Fruit fly (Drosophila melanogaster): ENCODE data around the gene Cyp6d5.

Gene Cyp6d5

DNA sequence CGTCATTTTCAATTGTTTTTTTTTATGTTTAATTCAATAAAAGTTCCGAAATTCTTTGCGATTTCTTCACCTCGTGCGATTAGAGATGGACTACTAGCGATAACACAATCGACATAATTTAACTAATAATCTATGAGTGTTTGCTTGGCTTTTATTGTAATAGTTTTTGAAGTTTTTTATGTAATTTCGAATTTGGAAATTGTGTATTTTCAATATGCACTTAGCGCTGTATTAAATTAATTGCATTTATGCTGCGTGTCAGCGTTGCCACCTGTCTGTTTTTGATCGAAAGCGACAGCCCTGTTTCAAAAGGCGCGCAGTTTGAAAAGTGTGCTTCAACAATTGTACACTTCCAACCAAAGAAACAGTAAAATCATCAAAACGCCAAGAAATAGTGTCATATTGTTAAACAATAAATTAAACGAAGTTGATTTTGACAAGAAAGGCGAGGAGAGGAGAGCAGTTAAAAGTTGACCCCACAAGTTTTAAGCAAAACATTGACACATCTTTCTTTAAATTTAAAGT is 7.0 kb downstream of the Cyp6d5 start, which contains the start of gene CG9922:
TSS of gene CG9922 (minus strand) at position 475 of the 525 bp plus-strand sequence.
- TF ChIP-seq noc (tag; optimal IDR thresholded peaks at IDR 0.05) = peak; percentile 31

DNA sequence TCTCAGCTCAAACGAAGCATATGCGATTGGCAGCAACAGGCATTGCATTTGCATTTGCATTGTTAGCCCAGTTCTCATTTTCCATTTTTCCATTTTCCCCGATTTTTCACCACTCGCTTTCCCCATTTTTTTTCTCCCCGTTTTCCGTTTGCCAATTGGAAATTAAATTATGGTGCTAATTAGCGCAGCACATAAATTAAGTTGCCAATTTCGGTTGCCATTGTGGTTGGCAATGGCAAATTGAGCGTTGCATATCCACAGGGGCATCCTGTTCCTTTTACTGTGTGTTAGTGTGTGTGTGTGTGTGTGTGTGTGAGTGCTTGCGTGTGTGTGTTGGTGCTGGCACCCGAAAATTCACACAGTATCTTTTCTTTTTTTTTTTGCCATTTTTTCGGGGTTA is 8.3 kb downstream of the Cyp6d5 start:
- no peak for TF ChIP-seq noc (tag; optimal IDR thresholded peaks at IDR 0.05)

dm6 chr3R:14041036-14041435 is 12.0 kb downstream of the Cyp6d5 start:
- TF ChIP-seq noc (tag; optimal IDR thresholded peaks at IDR 0.05) = no peak

- no peak for TF ChIP-seq noc (tag; optimal IDR thresholded peaks at IDR 0.05)
Measured at dm6 chr3R:14041647-14042046, 12.6 kb downstream of the Cyp6d5 start.

DNA sequence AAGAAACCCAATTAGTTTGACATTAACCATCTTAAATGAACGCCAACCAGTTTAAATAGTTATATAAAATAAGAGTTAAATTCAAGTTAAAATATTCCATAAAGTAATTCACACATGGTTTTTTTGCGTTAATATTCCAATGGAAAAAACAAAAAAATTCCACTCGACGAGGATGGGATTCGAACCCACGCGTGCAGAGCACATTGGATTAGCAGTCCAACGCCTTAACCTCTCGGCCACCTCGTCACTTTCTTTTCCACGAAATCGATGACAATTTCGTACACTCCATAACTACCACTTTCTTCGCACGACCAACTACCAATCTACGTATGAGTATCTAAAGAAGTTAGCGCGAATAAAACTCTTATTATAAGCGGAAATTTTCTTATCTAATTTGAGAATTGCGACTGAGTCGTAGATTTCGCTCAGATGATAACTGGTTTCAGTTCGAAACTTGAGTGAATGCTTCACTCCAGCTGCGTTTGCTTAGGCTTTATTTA is 15.4 kb downstream of the Cyp6d5 start:
- no peak for TF ChIP-seq noc (tag; optimal IDR thresholded peaks at IDR 0.05)

DNA sequence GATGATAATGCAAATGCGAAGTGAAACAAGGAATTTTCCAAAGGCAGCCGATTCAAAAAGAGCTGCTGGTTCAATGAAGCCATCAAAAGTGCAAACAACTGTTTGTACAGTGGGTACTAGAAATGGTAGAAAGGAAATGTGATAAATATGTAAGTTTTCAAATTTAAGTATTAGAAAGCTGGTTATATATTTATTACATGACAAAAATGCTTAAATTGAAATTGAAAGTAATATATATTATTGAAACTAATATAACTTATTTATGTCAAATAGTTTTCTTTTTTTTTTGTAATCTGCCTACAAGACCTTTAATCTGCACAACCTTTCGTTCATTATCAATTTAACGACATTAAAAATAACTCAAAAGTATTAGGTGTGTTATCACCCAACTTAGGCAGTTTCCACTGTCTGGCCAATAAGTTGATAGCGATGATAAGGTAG is 19.7 kb downstream of the Cyp6d5 start:
- peak; percentile 91 for TF ChIP-seq noc (tag; optimal IDR thresholded peaks at IDR 0.05)

DNA sequence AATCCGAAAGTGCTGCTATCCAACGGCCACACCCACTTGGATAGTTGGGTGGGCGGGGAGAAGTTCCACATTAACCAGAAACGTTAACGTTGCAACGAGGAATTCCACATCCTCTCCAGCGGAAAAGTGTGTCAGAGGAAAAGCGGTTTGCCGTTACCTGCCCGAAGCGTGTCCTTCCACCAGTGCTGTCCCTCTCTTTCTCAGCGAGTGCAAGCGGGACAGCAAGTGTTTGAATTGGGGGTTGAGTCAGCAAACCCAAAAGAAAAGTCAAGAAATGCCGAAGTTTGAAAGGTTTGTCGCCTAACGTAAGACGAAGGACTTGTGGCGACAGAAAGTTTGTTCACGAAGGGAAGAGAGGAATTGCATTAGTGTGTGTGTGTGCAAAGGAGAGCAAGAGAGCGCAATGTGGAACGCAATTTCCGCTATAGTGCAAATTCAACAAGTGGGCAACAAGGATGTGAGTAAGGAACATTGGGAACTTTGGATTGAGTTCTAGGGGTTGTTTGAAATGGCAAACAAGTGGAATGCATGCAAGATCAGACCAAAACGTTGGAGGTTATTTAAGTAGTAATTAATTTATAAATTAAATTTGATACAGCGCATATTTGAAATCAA is 21.6 kb downstream of the Cyp6d5 start:
- no peak for TF ChIP-seq noc (tag; optimal IDR thresholded peaks at IDR 0.05)

- peak; percentile 74 for TF ChIP-seq noc (tag; optimal IDR thresholded peaks at IDR 0.05)
Measured at dm6 chr3R:14051391-14051852, 22.4 kb downstream of the Cyp6d5 start.

DNA sequence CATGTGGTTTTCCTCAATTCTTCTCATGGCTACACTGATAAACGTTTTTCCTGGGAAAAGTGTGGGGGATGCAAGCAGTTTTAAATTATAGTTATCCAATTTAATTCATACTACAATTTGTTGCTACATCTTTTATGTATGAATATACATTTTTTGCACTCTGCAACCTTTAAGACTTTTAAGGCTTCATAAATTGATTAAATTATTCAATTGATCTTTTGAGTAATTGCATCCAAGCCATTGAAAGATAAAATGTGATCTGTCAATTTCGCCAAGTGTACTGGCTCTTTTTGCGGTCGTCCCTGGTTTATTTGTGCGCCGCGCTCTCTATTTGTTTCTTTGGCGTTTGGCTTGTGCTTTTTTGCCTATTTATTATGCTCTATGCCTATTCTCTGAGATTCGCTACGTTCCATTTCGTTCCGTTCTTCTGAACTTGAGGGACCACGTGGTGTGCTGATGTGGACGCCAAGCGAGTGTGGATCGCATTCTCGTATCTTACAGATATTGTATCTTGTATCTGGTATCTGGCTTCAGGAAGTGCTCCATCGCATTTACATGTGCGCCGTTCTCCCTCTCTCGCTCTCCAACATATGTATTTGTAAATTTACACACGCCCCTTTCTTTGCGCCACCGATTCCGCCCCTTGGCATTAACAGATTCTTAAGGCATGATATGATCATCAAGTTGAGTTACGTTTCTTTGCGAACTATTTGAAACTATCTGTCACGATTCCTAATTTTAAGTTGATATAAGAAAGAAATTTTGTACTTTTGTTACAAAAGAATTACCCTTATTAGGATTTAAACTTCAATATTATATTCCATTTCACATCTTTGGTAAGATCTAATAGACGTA is 23.4 kb downstream of the Cyp6d5 start:
- TF ChIP-seq noc (tag; optimal IDR thresholded peaks at IDR 0.05) = peak; percentile 84

DNA sequence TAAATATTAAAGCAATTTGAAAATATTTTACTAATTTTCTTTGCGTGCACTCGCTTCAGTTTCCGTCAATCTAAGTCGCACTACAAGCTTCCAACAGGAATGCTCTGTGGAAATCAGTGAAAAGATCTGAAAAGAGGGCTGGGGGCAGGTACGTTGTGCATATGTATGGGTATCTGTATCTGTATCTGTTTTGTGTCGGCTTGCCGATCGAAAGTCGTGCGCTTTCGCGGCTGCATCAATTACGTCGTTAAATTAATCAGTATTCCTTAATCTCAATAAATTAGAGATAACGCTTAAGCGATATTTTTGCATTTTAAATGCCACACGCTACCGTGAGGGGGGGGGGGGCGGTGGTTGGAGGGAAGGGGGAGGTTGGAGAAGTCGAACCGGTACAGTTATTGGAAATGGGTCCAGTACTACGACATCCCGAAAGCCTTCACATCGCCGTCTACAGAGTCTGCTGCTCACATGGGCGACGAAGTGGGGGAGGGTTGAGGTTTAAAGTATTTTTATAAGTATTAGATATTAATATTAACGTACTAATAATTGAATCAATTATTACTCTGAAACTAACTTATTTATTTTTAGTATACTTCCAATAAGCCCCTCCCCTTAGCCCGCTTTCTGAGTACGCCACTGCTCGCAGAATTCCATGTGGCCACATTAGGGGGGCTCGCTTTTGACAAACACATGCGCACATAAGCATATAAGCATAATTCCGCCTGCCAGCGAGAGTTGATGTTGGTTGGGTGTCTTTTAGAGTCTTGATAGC is 24.2 kb downstream of the Cyp6d5 start:
- TF ChIP-seq noc (tag; optimal IDR thresholded peaks at IDR 0.05) = peak; percentile 98

- TF ChIP-seq noc (tag; optimal IDR thresholded peaks at IDR 0.05) = no peak
Measured at dm6 chr3R:14054103-14054502, 25.1 kb downstream of the Cyp6d5 start.

- no peak for TF ChIP-seq noc (tag; optimal IDR thresholded peaks at IDR 0.05)
Measured at dm6 chr3R:14055944-14056319, 26.9 kb downstream of the Cyp6d5 start.

dm6 chr3R:14056320-14057053 is 27.5 kb downstream of the Cyp6d5 start, which contains the start of gene foxo:
Gene foxo (plus strand): TSS chr3R:14056945.
- TF ChIP-seq noc (tag; optimal IDR thresholded peaks at IDR 0.05) = peak; percentile 94

- TF ChIP-seq noc (tag; optimal IDR thresholded peaks at IDR 0.05) = no peak
Measured at dm6 chr3R:14057132-14057855, 28.3 kb downstream of the Cyp6d5 start.

Measured in whole organism, larva.